Worm (Caenorhabditis elegans) whole organism, mixed stage, embryonic: ENCODE results near the gene F58A4.6.

Experiments used
- ceh-39 ChIP-seq: fragments of 150-350 bp; optimal IDR thresholded peaks from 2 replicates; lab custom pipeline; 2014; ENCODE audit warnings: missing biosample characterization, missing genetic modification characterization
- ces-1 ChIP-seq: fragments of 150-350 bp; optimal IDR thresholded peaks from 2 replicates; lab custom pipeline; 2014; ENCODE audit warnings: missing biosample characterization, missing genetic modification reagents, missing genetic modification characterization
- nhr-12 ChIP-seq: fragments of 150-350 bp; optimal IDR thresholded peaks from 2 replicates; lab custom pipeline; 2014; ENCODE audit warnings: missing biosample characterization, missing genetic modification characterization
- unc-62 ChIP-seq: fragments of 150-350 bp; optimal IDR thresholded peaks from 2 replicates; lab custom pipeline; 2014; ENCODE audit warnings: missing biosample characterization, missing genetic modification reagents, missing genetic modification characterization

- no peak for TF ChIP-seq ceh-39
- no peak for TF ChIP-seq nhr-12 (tag; lab: Kevin White, UChicago)
- TF ChIP-seq ces-1 (GFP tag; lab: Kevin White, UChicago) = no peak
- no peak for TF ChIP-seq unc-62 (GFP tag; lab: Kevin White, UChicago)
These were observed 32.0 kb upstream of the F58A4.6 start, which contains the start of gene C48B4.3 for ce11 chrIII:9582240-9582639.
